Worm (Caenorhabditis elegans): ENCODE results near the gene Y38C1BA.4.

DNA sequence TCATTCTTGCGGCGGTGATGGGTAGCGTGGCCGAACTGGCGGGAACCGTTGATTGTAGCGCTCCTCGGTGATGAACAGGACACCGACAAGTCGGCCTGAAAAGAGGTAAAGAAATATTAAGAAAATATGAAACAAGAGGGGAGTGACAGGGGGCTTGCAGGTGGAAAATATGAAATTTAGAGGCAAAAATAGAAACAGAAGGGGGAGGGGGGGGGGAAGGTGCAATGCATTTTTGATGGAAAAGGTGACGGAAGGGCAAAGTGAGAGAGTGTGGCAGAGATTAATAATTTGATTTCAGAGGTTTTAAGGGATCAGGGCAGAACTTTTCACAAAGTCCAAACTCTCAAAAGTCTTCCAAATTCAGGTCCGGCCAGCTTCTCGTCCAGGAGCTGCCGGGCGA, 40.1 kb upstream of the Y38C1BA.4 start, which contains the start of gene frpr-19:
- TF ChIP-seq dao-5 (tag; optimal IDR thresholded peaks at IDR 0.05) = no peak
- TF ChIP-seq him-1 (tag; optimal IDR thresholded peaks at IDR 0.05) = no peak
